Fruit fly (Drosophila melanogaster) whole organism, prepupa: ENCODE measurements around the gene miple1.

Source experiments
- Blimp-1 ChIP-seq: fragments of 200-800 bp; sonication (Bioruptor generic); optimal IDR thresholded peaks from 3 replicates; lab custom pipeline; 2017; ENCODE audit warnings: missing biosample characterization, missing genetic modification characterization, mild to moderate bottlenecking, moderate library complexity, missing genetic modification reagents
- CG10669 ChIP-seq: fragments of 200-800 bp; sonication (Bioruptor generic); optimal IDR thresholded peaks from 3 replicates; lab custom pipeline; 2018; ENCODE audit warnings: missing biosample characterization, mild to moderate bottlenecking, missing genetic modification characterization, moderate library complexity
- CG11294 ChIP-seq: fragments of 200-800 bp; sonication (Bioruptor generic); IDR thresholded peaks from 2 replicates; pipeline ENCODE4 v1.3.6; 2022; ENCODE audit warnings: missing biosample characterization, missing genetic modification characterization
- CG15336 ChIP-seq: fragments of 200-800 bp; sonication (Bioruptor generic); IDR thresholded peaks from 2 replicates; pipeline ENCODE4 v1.3.6; 2022; ENCODE audit warnings: missing biosample characterization, missing genetic modification characterization
- CG16779 ChIP-seq: fragments of 200-800 bp; sonication (Bioruptor generic); optimal IDR thresholded peaks from 3 replicates; lab custom pipeline; 2017; ENCODE audit warnings: missing biosample characterization, mild to moderate bottlenecking, missing genetic modification characterization
- CG3032 ChIP-seq: fragments of 200-800 bp; optimal IDR thresholded peaks from 2 replicates; lab custom pipeline; 2019; ENCODE audit warnings: missing biosample characterization, mild to moderate bottlenecking, missing genetic modification characterization, moderate library complexity
- CG31627 ChIP-seq: fragments of 200-800 bp; sonication (Bioruptor generic); optimal IDR thresholded peaks from 3 replicates; lab custom pipeline; 2016; ENCODE audit warnings: missing biosample characterization, missing genetic modification characterization
- CG34406 ChIP-seq: fragments of 200-800 bp; sonication (Bioruptor generic); optimal IDR thresholded peaks from 3 replicates; lab custom pipeline; 2016; ENCODE audit warnings: missing biosample characterization, missing genetic modification characterization
- CG3919 ChIP-seq: fragments of 200-800 bp; sonication (Bioruptor generic); optimal IDR thresholded peaks from 3 replicates; lab custom pipeline; 2016; ENCODE audit warnings: missing biosample characterization, missing genetic modification characterization
- CG4318 ChIP-seq: fragments of 200-800 bp; sonication (Bioruptor generic); optimal IDR thresholded peaks from 3 replicates; lab custom pipeline; 2017; ENCODE audit warnings: missing biosample characterization, mild to moderate bottlenecking, missing genetic modification characterization
- CG6276 ChIP-seq: fragments of 200-800 bp; sonication (Bioruptor generic); optimal IDR thresholded peaks from 2 replicates; lab custom pipeline; 2017; ENCODE audit warnings: missing biosample characterization, mild to moderate bottlenecking, missing genetic modification characterization
- CG7368 ChIP-seq: fragments of 200-800 bp; sonication (Bioruptor generic); optimal IDR thresholded peaks from 3 replicates; lab custom pipeline; 2016; ENCODE audit warnings: missing biosample characterization, missing genetic modification characterization
- CG8119 ChIP-seq: fragments of 200-800 bp; sonication (Bioruptor generic); IDR thresholded peaks from 3 replicates; pipeline ENCODE4 v1.3.6; 2022; ENCODE audit warnings: missing biosample characterization, missing genetic modification characterization
- CG8632 ChIP-seq: fragments of 200-800 bp; sonication (Bioruptor generic); optimal IDR thresholded peaks from 3 replicates; lab custom pipeline; 2016; ENCODE audit warnings: missing biosample characterization, missing genetic modification characterization
- CG9139 ChIP-seq: fragments of 200-800 bp; sonication (Bioruptor generic); optimal IDR thresholded peaks from 3 replicates; lab custom pipeline; 2017; ENCODE audit warnings: missing biosample characterization, mild to moderate bottlenecking, missing genetic modification characterization
- Eip93F ChIP-seq: fragments of 200-800 bp; sonication (Bioruptor generic); optimal IDR thresholded peaks from 2 replicates; lab custom pipeline; 2016; ENCODE audit warnings: missing biosample characterization, mild to moderate bottlenecking, missing genetic modification characterization
- Ets21C ChIP-seq: fragments of 200-800 bp; sonication (Bioruptor generic); optimal IDR thresholded peaks from 3 replicates; lab custom pipeline; 2016; ENCODE audit warnings: missing biosample characterization, missing genetic modification characterization
- Hr39 ChIP-seq: fragments of 200-800 bp; sonication (Bioruptor generic); optimal IDR thresholded peaks from 2 replicates; lab custom pipeline; 2016; ENCODE audit warnings: missing biosample characterization, missing genetic modification characterization
- Hr4 ChIP-seq: fragments of 200-800 bp; sonication (Bioruptor generic); optimal IDR thresholded peaks from 3 replicates; lab custom pipeline; 2016; ENCODE audit warnings: missing biosample characterization, missing genetic modification characterization
- Lpt ChIP-seq: fragments of 200-800 bp; sonication (Bioruptor generic); optimal IDR thresholded peaks from 3 replicates; lab custom pipeline; 2016; ENCODE audit warnings: missing biosample characterization, missing genetic modification characterization
- OdsH ChIP-seq: fragments of 200-800 bp; sonication (Bioruptor generic); optimal IDR thresholded peaks from 3 replicates; lab custom pipeline; 2016; ENCODE audit warnings: missing biosample characterization, missing genetic modification characterization
- acj6 ChIP-seq: fragments of 200-800 bp; sonication (Bioruptor generic); optimal IDR thresholded peaks from 3 replicates; lab custom pipeline; 2016; ENCODE audit warnings: missing biosample characterization, missing genetic modification characterization
- dac ChIP-seq: fragments of 200-800 bp; sonication (Bioruptor generic); optimal IDR thresholded peaks from 2 replicates; lab custom pipeline; 2017; ENCODE audit warnings: missing biosample characterization, mild to moderate bottlenecking, missing genetic modification characterization
- dsx ChIP-seq: fragments of 200-800 bp; optimal IDR thresholded peaks from 3 replicates; lab custom pipeline; 2019; ENCODE audit warnings: missing biosample characterization, mild to moderate bottlenecking, missing genetic modification characterization, moderate library complexity; ENCODE audit not compliant: poor library complexity, severe bottlenecking
- fd59A ChIP-seq: fragments of 200-800 bp; sonication (Bioruptor generic); optimal IDR thresholded peaks from 2 replicates; lab custom pipeline; 2017; ENCODE audit warnings: missing biosample characterization, mild to moderate bottlenecking, missing genetic modification characterization, missing genetic modification reagents
- fkh ChIP-seq: fragments of 200-800 bp; sonication (Bioruptor generic); optimal IDR thresholded peaks from 3 replicates; lab custom pipeline; 2017; ENCODE audit warnings: missing biosample characterization, mild to moderate bottlenecking, missing genetic modification characterization, moderate library complexity
- net ChIP-seq: fragments of 200-800 bp; sonication (Bioruptor generic); optimal IDR thresholded peaks from 3 replicates; lab custom pipeline; 2016; ENCODE audit warnings: missing biosample characterization, missing genetic modification characterization
- pdm3 ChIP-seq: fragments of 200-800 bp; sonication (Bioruptor generic); optimal IDR thresholded peaks from 3 replicates; lab custom pipeline; 2016; ENCODE audit warnings: missing biosample characterization, missing genetic modification characterization
- salr ChIP-seq, 2 experiments: fragments of 200-800 bp; sonication (Bioruptor generic); optimal IDR thresholded peaks; 3 replicates each; lab custom pipeline; 2016 to 2018; ENCODE audit warnings: missing biosample characterization in 2 of 2, missing genetic modification characterization in 2 of 2, mild to moderate bottlenecking in 1 of 2
- spab ChIP-seq: fragments of 200-800 bp; sonication (Bioruptor generic); optimal IDR thresholded peaks from 2 replicates; lab custom pipeline; 2017; ENCODE audit warnings: missing biosample characterization, mild to moderate bottlenecking, missing genetic modification characterization, missing genetic modification reagents
- svp ChIP-seq: fragments of 200-800 bp; sonication (Bioruptor generic); peaks from one replicate; lab custom pipeline; 2016; ENCODE audit warnings: missing biosample characterization, missing genetic modification characterization
- vri ChIP-seq: fragments of 200-800 bp; sonication (Bioruptor generic); optimal IDR thresholded peaks from 3 replicates; lab custom pipeline; 2016; ENCODE audit warnings: missing biosample characterization, mild to moderate bottlenecking, missing genetic modification characterization

miple1 gene

DNA sequence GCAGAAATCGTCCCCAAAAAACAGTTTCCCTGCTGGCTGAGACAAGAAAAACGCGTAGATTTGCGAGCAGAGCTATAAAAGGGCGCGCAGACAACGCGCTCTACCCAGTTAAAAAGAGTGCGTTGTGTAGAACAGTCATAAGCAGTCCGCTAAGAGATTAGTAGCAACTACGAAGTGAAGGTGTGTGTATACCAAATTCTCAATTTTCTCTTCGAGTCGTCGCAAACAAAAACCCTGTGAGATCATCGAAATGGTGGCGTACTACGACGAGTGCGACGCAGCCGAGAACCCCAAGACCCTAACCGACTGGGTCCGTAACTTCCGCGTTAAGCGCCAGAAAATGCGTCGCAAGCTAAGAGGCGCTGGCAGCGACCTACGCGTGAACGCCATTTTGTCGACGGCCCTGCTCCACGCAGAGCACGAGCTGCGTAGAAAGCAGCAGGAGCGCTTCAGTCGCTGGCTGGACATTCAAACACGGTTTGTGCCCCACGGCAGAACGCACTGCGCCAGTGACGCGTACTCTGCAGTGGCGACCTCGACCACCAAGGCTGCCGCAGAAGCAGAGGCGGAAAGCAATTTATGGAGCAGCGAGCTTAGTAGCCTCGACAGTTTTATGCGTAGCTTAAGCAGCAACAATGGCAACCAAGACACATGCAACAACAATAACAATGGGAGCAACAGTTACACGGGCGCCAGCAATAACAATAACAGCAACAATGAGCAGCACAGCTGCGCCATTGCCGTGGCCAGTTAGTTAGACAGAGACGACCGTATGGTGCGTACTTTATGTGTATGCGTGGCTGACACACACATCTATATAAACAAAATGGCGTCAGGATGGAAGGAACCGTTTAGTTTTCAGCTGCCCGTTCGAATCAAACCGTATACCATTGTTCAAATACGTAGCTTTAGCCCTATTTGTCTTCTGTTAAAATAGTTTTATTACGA, 42.8 kb upstream of the miple1 start (continued):
- peak; percentile 4 for TF ChIP-seq fkh (GFP tag; lab: Kevin White, UChicago)
- TF ChIP-seq CG3919 (GFP tag; lab: Kevin White, UChicago), result no peak
- TF ChIP-seq CG10669 (GFP tag; lab: Kevin White, UChicago), result no peak
- TF ChIP-seq Ets21C (GFP tag; lab: Kevin White, UChicago), result no peak
- no peak for TF ChIP-seq CG11294
- no peak for TF ChIP-seq OdsH (GFP tag; lab: Kevin White, UChicago)
- TF ChIP-seq dac (GFP tag; lab: Kevin White, UChicago), result no peak
- no peak for TF ChIP-seq CG6276 (GFP tag; lab: Kevin White, UChicago)

DNA sequence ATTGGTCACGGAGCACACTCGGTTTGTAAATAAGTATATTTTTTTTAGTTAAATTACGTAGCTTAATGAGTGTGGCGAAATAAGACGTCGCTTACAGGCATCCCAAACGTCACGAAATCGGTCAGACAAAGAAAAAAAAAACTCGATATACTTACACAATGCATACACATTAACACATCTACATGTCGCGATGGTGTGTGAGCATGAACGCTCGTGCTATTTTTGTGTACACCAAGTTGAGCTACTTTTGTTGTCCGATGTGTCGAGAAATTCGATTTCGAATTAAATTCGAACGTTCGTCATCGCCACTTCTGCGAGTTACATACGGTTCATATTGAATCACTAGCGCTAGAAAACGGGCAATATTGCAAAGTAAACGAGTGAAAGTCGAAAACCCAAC, 42.0 kb upstream of the miple1 start:
- TF ChIP-seq CG7368 (GFP tag; lab: Kevin White, UChicago), result no peak
- no peak for TF ChIP-seq CG16779 (tag; lab: Kevin White, UChicago)
- TF ChIP-seq CG3032, result no peak
- no peak for TF ChIP-seq Lpt (GFP tag; lab: Kevin White, UChicago)
- no peak for TF ChIP-seq Hr4 (GFP tag; lab: Kevin White, UChicago)
- TF ChIP-seq acj6 (GFP tag; lab: Kevin White, UChicago), result no peak
- TF ChIP-seq pdm3 (GFP tag; lab: Kevin White, UChicago), result no peak
- TF ChIP-seq net (GFP tag; lab: Kevin White, UChicago), result no peak
- TF ChIP-seq Eip93F (GFP tag; lab: Kevin White, UChicago), result peak; percentile 12
- TF ChIP-seq CG9139, result no peak
- TF ChIP-seq svp, result peak; percentile 42
- TF ChIP-seq CG4318, result no peak
- TF ChIP-seq salr (GFP tag; optimal IDR thresholded peaks at IDR 0.05; lab: Kevin White, UChicago), result no peak
- TF ChIP-seq Hr39, result no peak
- TF ChIP-seq CG8119 (GFP tag; lab: Robert Waterston, UW), result no peak
- no peak for TF ChIP-seq CG34406 (GFP tag; lab: Kevin White, UChicago)
- no peak for TF ChIP-seq spab (GFP tag; lab: Kevin White, UChicago)
- 0 out of 2 replicates have a peak, but pooled peaks have one; percentile 14 for TF ChIP-seq CG15336 (GFP tag; lab: Robert Waterston, UW)
- TF ChIP-seq Blimp-1 (GFP tag; lab: Kevin White, UChicago), result no peak
- TF ChIP-seq CG3919 (GFP tag; lab: Kevin White, UChicago), result no peak
- TF ChIP-seq vri (GFP tag; lab: Kevin White, UChicago), result peak; percentile 6

DNA sequence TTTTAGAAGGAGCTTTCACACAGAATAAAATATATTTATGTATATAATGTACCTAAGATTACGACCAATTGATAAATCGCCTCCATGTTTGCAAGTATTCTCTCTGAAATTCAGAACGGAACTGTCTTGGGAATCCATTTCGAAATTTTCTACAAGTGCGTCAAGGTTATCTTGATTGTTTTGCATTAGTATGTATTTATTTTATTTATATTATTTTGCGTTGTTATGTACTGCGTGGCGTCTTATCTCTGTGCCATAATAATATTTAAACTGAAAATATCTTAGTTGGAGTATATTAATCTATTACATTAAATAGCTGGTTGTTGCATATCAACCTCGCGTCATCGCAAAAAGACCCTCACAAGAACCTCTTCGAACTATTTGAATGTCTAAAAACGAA, 35.6 kb upstream of the miple1 start, which contains the start of gene CG42846:
TSS of gene CG42846 (minus strand) at position 101 of the 400 bp plus-strand sequence.
- no peak for TF ChIP-seq CG11294
- TF ChIP-seq CG31627 (GFP tag; lab: Kevin White, UChicago), result no peak

DNA sequence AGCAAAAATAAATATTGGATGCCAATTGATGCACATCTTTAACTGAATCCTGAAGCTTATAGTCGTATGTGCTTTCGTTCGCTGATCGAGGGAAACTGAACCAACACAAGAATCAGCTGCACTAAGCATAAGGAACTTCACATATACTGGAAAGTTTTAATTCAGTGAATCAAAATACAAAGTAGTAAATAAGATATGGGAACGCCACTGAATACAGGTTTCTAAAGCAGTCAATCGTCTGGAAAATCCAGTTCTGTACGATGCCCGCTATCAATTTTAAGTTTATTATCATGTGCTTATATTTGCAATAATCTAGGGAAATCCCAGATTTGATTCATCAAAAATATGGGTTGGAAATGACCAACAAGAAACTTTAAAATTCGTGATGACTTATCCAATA, 34.8 kb upstream of the miple1 start, which contains the start of gene CG34454:
TSS of gene CG34454 (minus strand) at position 84 of the 400 bp plus-strand sequence.
- no peak for TF ChIP-seq fd59A
- TF ChIP-seq dsx (GFP tag; lab: Kevin White, UChicago), result peak; percentile 92
- TF ChIP-seq, all 60 proteins: peak for 1

DNA sequence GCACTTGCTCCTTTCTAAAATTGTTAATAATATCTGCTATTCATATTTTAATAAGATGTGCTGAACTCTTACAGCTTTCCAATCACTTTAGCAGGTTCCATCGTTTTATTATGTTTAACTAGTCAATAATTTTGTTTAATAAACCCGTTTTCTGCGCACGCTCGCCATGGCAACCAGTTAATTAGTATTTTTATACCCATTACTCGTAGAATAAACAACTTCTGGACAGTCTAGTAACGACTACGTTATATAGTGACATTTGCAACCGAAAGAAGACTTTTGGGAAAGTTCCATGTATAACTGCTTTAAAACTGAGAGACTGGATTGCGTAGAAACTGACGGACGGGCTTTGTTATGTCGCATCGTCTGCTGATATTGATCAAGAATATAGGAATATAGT, 33.8 kb upstream of the miple1 start, which contains the start of gene CG34453:
TSS of gene CG34453 (minus strand) at position 101 of the 400 bp plus-strand sequence.
- TF ChIP-seq Hr4 (GFP tag; lab: Kevin White, UChicago) (no peak), CG8632 (GFP tag; lab: Kevin White, UChicago) (no peak), Hr39 (no peak)
